Fruit fly (Drosophila melanogaster) whole organism, embryonic: Measurements from ENCODE around the gene CG7016.
A peak's percentile ranks its signal among the peaks of the same experiment; 100 is the strongest.

Experiments
- Ada2b ChIP-seq: fragments of 200-800 bp; sonication (Bioruptor generic); IDR thresholded peaks from 2 replicates; pipeline ENCODE4 v1.3.6; 2022; ENCODE audit warnings: missing biosample characterization, missing genetic modification characterization
- CG10274 ChIP-seq: fragments of 200-800 bp; sonication (Bioruptor generic); optimal IDR thresholded peaks from 3 replicates; lab custom pipeline; 2017; ENCODE audit warnings: missing biosample characterization, mild to moderate bottlenecking, missing genetic modification characterization
- CG11398 ChIP-seq: fragments of 200-800 bp; sonication (Bioruptor generic); optimal IDR thresholded peaks from 2 replicates; lab custom pipeline; 2016; ENCODE audit warnings: missing biosample characterization, missing genetic modification characterization
- CG11696 ChIP-seq: fragments of 200-800 bp; sonication (Bioruptor generic); IDR thresholded peaks from 2 replicates; pipeline ENCODE4 v1.3.6; 2022; ENCODE audit warnings: missing biosample characterization, missing genetic modification characterization
- CG13287 ChIP-seq: fragments of 200-800 bp; sonication (Bioruptor generic); IDR thresholded peaks from 2 replicates; pipeline ENCODE4 v1.3.6; 2022; ENCODE audit warnings: missing biosample characterization, missing genetic modification characterization; ENCODE audit not compliant: partially characterized antibody
- CG17186 ChIP-seq: fragments of 200-800 bp; sonication (Bioruptor generic); optimal IDR thresholded peaks from 3 replicates; lab custom pipeline; 2017; ENCODE audit warnings: missing biosample characterization, missing genetic modification reagents, missing genetic modification characterization
- CG17802 ChIP-seq: fragments of 200-800 bp; sonication (Bioruptor generic); optimal IDR thresholded peaks from 2 replicates; lab custom pipeline; 2018; ENCODE audit warnings: missing biosample characterization, mild to moderate bottlenecking, missing genetic modification characterization, moderate library complexity
- CG17829 ChIP-seq: fragments of 200-800 bp; optimal IDR thresholded peaks from 2 replicates; lab custom pipeline; 2019; ENCODE audit warnings: missing biosample characterization, mild to moderate bottlenecking, missing genetic modification characterization, moderate library complexity
- CG1832 ChIP-seq: fragments of 200-800 bp; sonication (Bioruptor generic); optimal IDR thresholded peaks from 2 replicates; lab custom pipeline; 2017; ENCODE audit warnings: missing biosample characterization, mild to moderate bottlenecking, missing genetic modification characterization, inconsistent platforms
- CG2199 ChIP-seq: fragments of 200-800 bp; sonication (Bioruptor generic); IDR thresholded peaks from 3 replicates; pipeline ENCODE4 v1.3.6; 2022; ENCODE audit warnings: missing biosample characterization, missing genetic modification characterization
- CG4424 ChIP-seq: fragments of 200-800 bp; sonication (Bioruptor generic); optimal IDR thresholded peaks from 3 replicates; lab custom pipeline; 2016; ENCODE audit warnings: missing biosample characterization, missing genetic modification characterization
- CG6272 ChIP-seq: fragments of 200-800 bp; sonication (Bioruptor generic); IDR thresholded peaks from 2 replicates; pipeline ENCODE4 v1.3.6; 2022; ENCODE audit warnings: missing biosample characterization, missing genetic modification characterization
- CG7987 ChIP-seq: fragments of 200-800 bp; sonication (Bioruptor generic); optimal IDR thresholded peaks from 2 replicates; lab custom pipeline; 2018; ENCODE audit warnings: missing biosample characterization, mild to moderate bottlenecking, missing genetic modification characterization, moderate library complexity
- CG9215 ChIP-seq: fragments of 200-800 bp; sonication (Bioruptor generic); IDR thresholded peaks from 2 replicates; pipeline ENCODE4 v1.3.6; 2022; ENCODE audit warnings: missing biosample characterization, missing genetic modification characterization
- Chrac-16 ChIP-seq: fragments of 200-800 bp; sonication (Bioruptor generic); optimal IDR thresholded peaks from 3 replicates; lab custom pipeline; 2016; ENCODE audit warnings: missing biosample characterization, missing genetic modification characterization
- E2f1 ChIP-seq: fragments of 200-800 bp; sonication (Bioruptor generic); IDR thresholded peaks from 2 replicates; pipeline ENCODE4 v1.3.6; 2022; ENCODE audit warnings: missing biosample characterization, missing genetic modification characterization
- Hand ChIP-seq: fragments of 200-800 bp; sonication (Bioruptor generic); optimal IDR thresholded peaks from 2 replicates; lab custom pipeline; 2017; ENCODE audit warnings: mild to moderate bottlenecking, missing biosample characterization, missing genetic modification reagents, missing genetic modification characterization
- Lim3 ChIP-seq: fragments of 200-800 bp; sonication (Bioruptor generic); IDR thresholded peaks from 2 replicates; pipeline ENCODE4 v1.3.6; 2022; ENCODE audit warnings: missing biosample characterization, missing genetic modification characterization
- Mad ChIP-seq: fragments of 200-800 bp; sonication (Bioruptor generic); optimal IDR thresholded peaks from 2 replicates; lab custom pipeline; 2016; ENCODE audit warnings: missing biosample characterization, missing genetic modification characterization
- NC2β ChIP-seq: fragments of 200-800 bp; sonication (Bioruptor generic); optimal IDR thresholded peaks from 2 replicates; lab custom pipeline; 2016; ENCODE audit warnings: missing biosample characterization, missing genetic modification characterization
- NfI ChIP-seq: fragments of 200-800 bp; sonication (Bioruptor generic); optimal IDR thresholded peaks from 3 replicates; lab custom pipeline; 2018; ENCODE audit warnings: missing biosample characterization, mild to moderate bottlenecking, missing genetic modification characterization, moderate library complexity
- Oaz ChIP-seq: fragments of 200-800 bp; sonication (Bioruptor generic); IDR thresholded peaks from 2 replicates; pipeline ENCODE4 v1.3.6; 2022; ENCODE audit warnings: missing biosample characterization, missing genetic modification characterization
- ash1 ChIP-seq: fragments of 200-800 bp; sonication (Bioruptor generic); optimal IDR thresholded peaks from 2 replicates; lab custom pipeline; 2018; ENCODE audit warnings: missing biosample characterization, mild to moderate bottlenecking, missing genetic modification characterization
- ato ChIP-seq: fragments of 200-800 bp; sonication (Bioruptor generic); IDR thresholded peaks from 2 replicates; pipeline ENCODE4 v1.3.6; 2022; ENCODE audit warnings: missing biosample characterization, missing genetic modification characterization; ENCODE audit not compliant: partially characterized antibody
- cg ChIP-seq: fragments of 200-800 bp; sonication (Bioruptor generic); optimal IDR thresholded peaks from 3 replicates; lab custom pipeline; 2019; ENCODE audit warnings: missing biosample characterization, mild to moderate bottlenecking, missing genetic modification characterization, moderate library complexity
- dimm ChIP-seq: fragments of 200-800 bp; sonication (Bioruptor generic); IDR thresholded peaks from 2 replicates; pipeline ENCODE4 v1.3.6; 2022; ENCODE audit warnings: missing biosample characterization, missing genetic modification characterization
- dm ChIP-seq: fragments of 200-800 bp; sonication (Bioruptor generic); optimal IDR thresholded peaks from 3 replicates; lab custom pipeline; 2016; ENCODE audit warnings: missing biosample characterization, missing genetic modification characterization
- dpn ChIP-seq, 2 experiments: fragments of 200-800 bp; sonication (Bioruptor generic); optimal IDR thresholded peaks; 3 replicates each; lab custom pipeline; 2016; ENCODE audit warnings: missing biosample characterization in 2 of 2, missing genetic modification characterization in 2 of 2
- fru ChIP-seq: fragments of >200 bp; optimal IDR thresholded peaks from 2 replicates; lab custom pipeline; 2017
- gcm2 ChIP-seq: fragments of 200-800 bp; sonication (Bioruptor generic); optimal IDR thresholded peaks from 2 replicates; lab custom pipeline; 2016; ENCODE audit warnings: missing biosample characterization, missing genetic modification characterization
- h ChIP-seq: fragments of >200 bp; optimal IDR thresholded peaks from 2 replicates; lab custom pipeline; 2017
- lab ChIP-seq: fragments of 200-800 bp; sonication (Bioruptor generic); optimal IDR thresholded peaks from 3 replicates; lab custom pipeline; 2017; ENCODE audit warnings: missing biosample characterization, missing genetic modification characterization, mild to moderate bottlenecking, moderate library complexity, missing genetic modification reagents
- mam ChIP-seq: fragments of 200-800 bp; sonication (Bioruptor generic); optimal IDR thresholded peaks from 3 replicates; lab custom pipeline; 2016; ENCODE audit warnings: missing biosample characterization, missing genetic modification characterization
- nmo ChIP-seq: fragments of 200-800 bp; sonication (Bioruptor generic); optimal IDR thresholded peaks from 2 replicates; lab custom pipeline; 2018; ENCODE audit warnings: missing biosample characterization, mild to moderate bottlenecking, missing genetic modification characterization, moderate library complexity
- pb ChIP-seq: fragments of 200-800 bp; sonication (Bioruptor generic); optimal IDR thresholded peaks from 3 replicates; lab custom pipeline; 2016; ENCODE audit warnings: missing biosample characterization, missing genetic modification characterization
- scrt ChIP-seq: fragments of 200-800 bp; sonication (Bioruptor generic); optimal IDR thresholded peaks from 2 replicates; lab custom pipeline; 2018; ENCODE audit warnings: missing biosample characterization, mild to moderate bottlenecking, missing genetic modification characterization, moderate library complexity
- seq ChIP-seq: fragments of 200-800 bp; sonication (Bioruptor generic); IDR thresholded peaks from 2 replicates; pipeline ENCODE4 v1.3.6; 2022; ENCODE audit warnings: missing biosample characterization, missing genetic modification characterization
- sna ChIP-seq: fragments of 200-800 bp; sonication (Bioruptor generic); IDR thresholded peaks from 2 replicates; pipeline ENCODE4 v1.3.6; 2022; ENCODE audit warnings: missing biosample characterization, missing genetic modification characterization; ENCODE audit not compliant: partially characterized antibody
- sqz ChIP-seq: fragments of 200-800 bp; sonication (Bioruptor generic); optimal IDR thresholded peaks from 3 replicates; lab custom pipeline; 2018; ENCODE audit warnings: missing biosample characterization, mild to moderate bottlenecking, missing genetic modification characterization
- ssp ChIP-seq: fragments of 200-800 bp; sonication (Bioruptor generic); IDR thresholded peaks from 2 replicates; pipeline ENCODE4 v1.3.6; 2022; ENCODE audit warnings: missing biosample characterization, missing genetic modification characterization
- twi ChIP-seq: fragments of 200-800 bp; optimal IDR thresholded peaks from 2 replicates; lab custom pipeline; 2019; ENCODE audit warnings: missing biosample characterization, mild to moderate bottlenecking, missing genetic modification characterization, moderate library complexity
- vnd ChIP-seq: fragments of 200-800 bp; sonication (Bioruptor generic); IDR thresholded peaks from 3 replicates; pipeline ENCODE4 v1.3.6; 2022; ENCODE audit warnings: missing biosample characterization, missing genetic modification characterization; ENCODE audit not compliant: partially characterized antibody
- zfh1 ChIP-seq: fragments of 200-800 bp; sonication (Bioruptor generic); IDR thresholded peaks from 3 replicates; pipeline ENCODE4 v1.3.6; 2022; ENCODE audit warnings: missing biosample characterization, missing genetic modification characterization

CG7016 gene

dm6 chr3R:24816993-24817854, 45.5 kb upstream of the CG7016 start, which contains the start of the genes CG5808 and Saf-B (continued):
- no peak for TF ChIP-seq CG10274 (GFP tag; lab: Kevin White, UChicago)
- no peak for TF ChIP-seq lab (GFP tag; lab: Kevin White, UChicago)
- no peak for TF ChIP-seq CG1832 (GFP tag; lab: Kevin White, UChicago)
- no peak for TF ChIP-seq CG17186 (GFP tag; lab: Kevin White, UChicago)
- no peak for TF ChIP-seq CG11696
- TF ChIP-seq sna (GFP tag; lab: Robert Waterston, UW), result peak; percentile 56
- TF ChIP-seq CG7987, result no peak
- no peak for TF ChIP-seq h
- TF ChIP-seq, all 482 proteins: peak for 141

- TF ChIP-seq Lim3 (GFP tag; lab: Robert Waterston, UW) (no peak), scrt (GFP tag; lab: Kevin White, UChicago) (no peak), Hand (GFP tag; lab: Kevin White, UChicago) (no peak), NfI (no peak), CG2199 (GFP tag; lab: Robert Waterston, UW) (no peak), fru (no peak), dm (GFP tag; lab: Kevin White, UChicago) (no peak), CG17802 (tag; lab: Kevin White, UChicago) (no peak), Oaz (GFP tag; lab: Robert Waterston, UW) (no peak), dpn (GFP tag; optimal IDR thresholded peaks at IDR 0.05; lab: Kevin White, UChicago) (no peak), CG17829 (tag; lab: Kevin White, UChicago) (no peak), Chrac-16 (GFP tag; lab: Kevin White, UChicago) (no peak), sqz (GFP tag; lab: Kevin White, UChicago) (no peak), CG6272 (GFP tag; lab: Robert Waterston, UW) (no peak), CG4424 (no peak), nmo (GFP tag; lab: Kevin White, UChicago) (no peak)
Observed at dm6 chr3R:24823061-24823460, 39.7 kb upstream of the CG7016 start.

dm6 chr3R:24825548-24825947, 37.2 kb upstream of the CG7016 start, which contains the start of gene niki:
Gene niki, minus strand, starts transcription at chr3R:24825648.
- TF ChIP-seq vnd (GFP tag; lab: Robert Waterston, UW) (no peak), Ada2b (GFP tag; lab: Robert Waterston, UW) (no peak), Mad (no peak), dimm (GFP tag; lab: Robert Waterston, UW) (no peak), ash1 (GFP tag; lab: Kevin White, UChicago) (no peak), mam (GFP tag; lab: Kevin White, UChicago) (no peak), pb (GFP tag; lab: Kevin White, UChicago) (no peak), ato (GFP tag; lab: Robert Waterston, UW) (no peak), cg (GFP tag; lab: Kevin White, UChicago) (no peak), E2f1 (GFP tag; lab: Robert Waterston, UW) (no peak), CG9215 (no peak), zfh1 (GFP tag; lab: Robert Waterston, UW) (no peak), CG11398 (GFP tag; lab: Kevin White, UChicago) (no peak), seq (GFP tag; lab: Robert Waterston, UW) (no peak), ssp (GFP tag; lab: Robert Waterston, UW) (no peak), NC2β (GFP tag; lab: Kevin White, UChicago) (no peak), CG13287 (no peak), gcm2 (GFP tag; lab: Kevin White, UChicago) (no peak), twi (no peak)
